Fruit fly (Drosophila melanogaster): ENCODE measurements around the gene CG15296.

CG15296 gene

DNA sequence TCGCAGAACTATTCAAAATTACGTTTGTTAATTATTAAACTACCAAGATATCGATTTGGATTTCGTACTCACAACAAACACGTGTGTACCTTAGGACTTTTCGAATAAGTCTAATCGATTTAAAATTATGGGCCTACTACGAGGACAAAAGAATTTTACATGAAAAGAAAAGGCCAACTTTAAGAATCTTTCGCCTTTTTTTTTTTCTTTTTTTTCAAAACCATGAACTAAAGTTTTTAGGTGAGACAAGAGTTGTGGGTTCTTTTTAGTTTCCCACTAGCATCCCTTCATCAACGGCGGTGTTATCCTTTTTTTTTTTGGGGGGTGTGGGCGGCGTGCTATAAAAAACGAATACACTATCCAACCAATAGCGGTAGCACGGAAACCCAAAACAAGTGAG lies at the start of gene CG15296:
CG15296 (minus strand) TSS at position 101 of the 400 bp plus-strand sequence.
- TF ChIP-seq gl (tag; optimal IDR thresholded peaks at IDR 0.05), result no peak
- no peak for TF ChIP-seq CG4496 (GFP tag; IDR thresholded peaks at IDR 0.05)
- no peak for TF ChIP-seq Pif1A (GFP tag; optimal IDR thresholded peaks at IDR 0.05)
- TF ChIP-seq CG13204 (GFP tag; optimal IDR thresholded peaks at IDR 0.05), result no peak
- TF ChIP-seq Snoo (tag; optimal IDR thresholded peaks at IDR 0.05), result no peak
- TF ChIP-seq CG8301 (tag; optimal IDR thresholded peaks at IDR 0.05), result no peak
- no peak for TF ChIP-seq CG10348 (GFP tag; IDR thresholded peaks at IDR 0.05)
- no peak for TF ChIP-seq CG12605 (GFP tag; IDR thresholded peaks at IDR 0.05)
- TF ChIP-seq D1 (tag; optimal IDR thresholded peaks at IDR 0.05), result no peak
- TF ChIP-seq CG32121 (GFP tag; IDR thresholded peaks at IDR 0.05), result no peak
- no peak for TF ChIP-seq CG15710 (tag; optimal IDR thresholded peaks at IDR 0.05)
- TF ChIP-seq CG8159 (tag; optimal IDR thresholded peaks at IDR 0.05), result no peak
- TF ChIP-seq CG17806 (tag; optimal IDR thresholded peaks at IDR 0.05), result no peak
- no peak for TF ChIP-seq CG9948 (tag; optimal IDR thresholded peaks at IDR 0.05)

DNA sequence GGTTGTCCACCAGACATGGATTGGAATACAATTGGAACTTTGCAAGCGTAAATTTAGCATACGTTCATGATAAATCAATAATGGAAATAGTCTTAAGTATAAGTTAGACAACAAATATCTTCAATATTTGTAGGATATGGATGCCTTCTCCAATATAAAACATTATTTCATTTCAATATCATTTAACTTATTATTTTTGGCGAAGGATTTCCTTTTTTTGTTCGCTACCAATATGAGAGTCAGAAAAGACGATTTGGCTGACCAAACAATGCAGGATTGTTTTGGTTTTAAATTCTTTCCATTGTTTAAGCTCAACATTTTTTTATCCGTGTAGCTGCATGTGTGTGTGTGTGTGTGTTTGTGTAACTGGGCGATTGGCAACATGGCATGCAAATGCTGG lies 48.8 kb upstream of the CG15296 start:
- peak; percentile 34 for TF ChIP-seq CG8159 (tag; optimal IDR thresholded peaks at IDR 0.05)
- TF ChIP-seq D1 (tag; optimal IDR thresholded peaks at IDR 0.05), result no peak
- peak; percentile 6 for TF ChIP-seq CG14655 (GFP tag; optimal IDR thresholded peaks at IDR 0.05)
- TF ChIP-seq CG8301 (tag; optimal IDR thresholded peaks at IDR 0.05), result peak; percentile 2
- no peak for TF ChIP-seq fd96Ca (GFP tag; IDR thresholded peaks at IDR 0.05)

DNA sequence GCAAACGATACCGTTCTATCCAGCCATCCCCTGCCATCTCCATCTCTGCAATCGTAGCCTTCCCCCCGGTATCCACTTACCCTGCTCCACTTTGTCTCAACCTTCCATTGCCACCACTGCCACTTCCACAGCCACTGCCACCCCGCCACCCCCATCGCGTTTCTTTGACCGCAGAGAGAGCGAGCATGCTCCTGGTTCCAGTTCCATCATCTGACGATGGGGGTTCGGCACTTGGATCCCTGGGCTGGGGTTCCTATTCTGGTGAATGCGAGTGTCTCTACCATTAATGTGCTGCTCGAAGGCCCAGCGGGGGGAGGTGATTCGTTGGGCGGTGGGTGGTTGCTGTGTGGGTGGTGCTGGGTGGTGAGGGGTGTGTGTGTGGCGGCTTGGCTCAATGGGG lies 47.2 kb upstream of the CG15296 start:
- peak; percentile 52 for TF ChIP-seq CG13204 (GFP tag; optimal IDR thresholded peaks at IDR 0.05)
- no peak for TF ChIP-seq CG4496 (GFP tag; IDR thresholded peaks at IDR 0.05)
- no peak for TF ChIP-seq CG17806 (tag; optimal IDR thresholded peaks at IDR 0.05)
- no peak for TF ChIP-seq CG10348 (GFP tag; IDR thresholded peaks at IDR 0.05)
- no peak for TF ChIP-seq CG34367 (tag; optimal IDR thresholded peaks at IDR 0.05)
- no peak for TF ChIP-seq CG8159 (tag; optimal IDR thresholded peaks at IDR 0.05)
- no peak for TF ChIP-seq EcR (GFP tag; optimal IDR thresholded peaks at IDR 0.05)

DNA sequence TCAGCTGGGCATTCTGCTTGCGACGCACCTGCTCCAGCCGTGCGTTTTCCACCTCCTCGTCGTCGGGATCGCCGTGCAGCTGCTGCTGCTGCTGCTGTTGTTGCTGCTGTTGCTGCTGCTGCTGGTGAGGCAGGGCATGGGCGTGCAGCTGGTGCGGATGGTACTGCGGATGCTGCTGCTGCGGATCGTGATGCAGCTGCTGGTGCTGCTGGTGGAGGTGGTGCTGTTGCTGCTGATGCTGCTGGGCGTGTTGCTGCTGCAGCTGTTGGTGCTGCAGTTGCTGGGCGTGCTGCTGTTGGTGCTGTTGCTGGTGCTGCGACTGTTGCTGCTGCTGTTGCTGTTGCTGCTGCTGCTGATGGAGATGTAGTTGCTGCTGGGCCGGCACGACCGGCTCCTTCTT lies 41.2 kb upstream of the CG15296 start:
- TF ChIP-seq CG17806 (tag; optimal IDR thresholded peaks at IDR 0.05) (no peak), CG8159 (tag; optimal IDR thresholded peaks at IDR 0.05) (no peak), CG15710 (tag; optimal IDR thresholded peaks at IDR 0.05) (no peak), D1 (tag; optimal IDR thresholded peaks at IDR 0.05) (no peak), CG34367 (tag; optimal IDR thresholded peaks at IDR 0.05) (no peak), Ets98B (GFP tag; IDR thresholded peaks at IDR 0.05) (no peak), CG9948 (tag; optimal IDR thresholded peaks at IDR 0.05) (no peak), CG4496 (GFP tag; IDR thresholded peaks at IDR 0.05) (no peak), CG13204 (GFP tag; optimal IDR thresholded peaks at IDR 0.05) (no peak), EcR (GFP tag; optimal IDR thresholded peaks at IDR 0.05) (no peak), rn (GFP tag; IDR thresholded peaks at IDR 0.05) (no peak), gl (tag; optimal IDR thresholded peaks at IDR 0.05) (no peak), CG10348 (GFP tag; IDR thresholded peaks at IDR 0.05) (no peak), CG8301 (tag; optimal IDR thresholded peaks at IDR 0.05) (no peak), CG14655 (GFP tag; optimal IDR thresholded peaks at IDR 0.05) (no peak)

DNA sequence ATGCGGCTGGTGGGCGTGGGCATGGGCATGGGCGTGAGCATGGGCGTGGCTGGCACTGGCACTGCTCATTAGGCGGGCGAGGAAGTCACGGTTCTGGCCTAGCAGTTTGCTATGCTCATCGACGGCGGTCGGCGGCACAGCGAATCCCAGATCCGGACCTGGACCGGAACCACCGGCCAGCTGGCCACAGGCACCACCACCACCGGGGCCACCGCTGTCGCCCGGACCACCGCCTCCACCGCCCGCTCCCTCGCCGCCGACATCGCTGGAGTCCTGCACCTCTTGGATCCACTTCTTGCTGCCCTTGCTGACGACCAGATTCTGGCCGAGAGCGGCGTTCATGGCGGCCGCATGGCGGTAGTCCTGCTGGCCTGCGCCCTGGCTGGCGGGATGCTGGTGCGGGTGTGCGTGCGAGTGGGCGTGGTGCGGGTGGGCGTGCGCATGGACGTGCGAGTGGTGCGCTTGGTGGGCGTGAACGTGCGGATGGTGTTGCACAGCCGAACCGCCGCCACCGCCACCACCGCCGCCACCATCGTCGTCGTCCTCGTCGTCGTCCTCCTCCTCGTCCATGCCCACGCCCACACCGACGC lies 40.6 kb upstream of the CG15296 start:
- TF ChIP-seq CG9948 (tag; optimal IDR thresholded peaks at IDR 0.05) (no peak), CG8159 (tag; optimal IDR thresholded peaks at IDR 0.05) (no peak), Pif1B (GFP tag; optimal IDR thresholded peaks at IDR 0.05) (no peak), CG32121 (GFP tag; IDR thresholded peaks at IDR 0.05) (no peak), CG4496 (GFP tag; IDR thresholded peaks at IDR 0.05) (no peak), CG14655 (GFP tag; optimal IDR thresholded peaks at IDR 0.05) (no peak), fd96Ca (GFP tag; IDR thresholded peaks at IDR 0.05) (no peak), Ets98B (GFP tag; IDR thresholded peaks at IDR 0.05) (no peak), CG10348 (GFP tag; IDR thresholded peaks at IDR 0.05) (no peak), CG13204 (GFP tag; optimal IDR thresholded peaks at IDR 0.05) (no peak), gl (tag; optimal IDR thresholded peaks at IDR 0.05) (no peak), CG8301 (tag; optimal IDR thresholded peaks at IDR 0.05) (no peak), CG17806 (tag; optimal IDR thresholded peaks at IDR 0.05) (no peak), D1 (tag; optimal IDR thresholded peaks at IDR 0.05) (no peak), CG15710 (tag; optimal IDR thresholded peaks at IDR 0.05) (no peak), EcR (GFP tag; optimal IDR thresholded peaks at IDR 0.05) (no peak), CG34367 (tag; optimal IDR thresholded peaks at IDR 0.05) (no peak)

DNA sequence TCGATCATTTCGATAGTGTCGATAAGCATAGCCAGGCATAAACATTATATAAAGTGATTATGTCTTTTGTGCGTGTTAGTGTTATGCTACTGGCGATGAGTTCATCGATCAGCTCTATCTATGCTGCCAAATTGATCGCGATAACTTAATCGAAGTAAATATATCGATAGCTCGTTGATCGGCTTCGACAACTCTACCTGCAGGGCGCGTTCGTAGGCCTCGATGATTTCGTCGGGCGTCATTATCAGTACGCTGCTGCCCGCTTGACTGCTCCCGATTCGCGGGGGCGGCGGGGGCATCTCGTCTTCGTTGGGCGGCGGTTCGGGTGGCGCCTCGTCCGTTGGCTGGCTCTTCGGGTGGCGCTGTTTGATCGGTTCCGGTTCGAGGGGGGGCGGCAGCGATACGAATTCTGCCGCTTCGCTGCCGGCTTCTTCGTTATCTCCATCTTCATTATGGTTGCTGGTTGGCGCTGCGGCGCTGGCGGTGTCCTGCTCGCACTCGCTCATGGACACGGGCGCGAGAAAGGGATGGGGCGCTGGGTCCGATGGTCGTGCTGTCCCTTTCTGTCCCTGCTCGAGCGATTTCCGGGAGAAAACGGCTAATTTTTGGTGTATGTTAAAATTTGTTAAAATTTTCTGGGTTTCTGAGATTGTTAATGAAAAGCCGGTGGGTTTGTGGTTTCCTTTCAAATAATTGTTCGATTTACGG lies 35.8 kb upstream of the CG15296 start, which contains the start of gene CG1628:
CG1628 (minus strand) TSS at position 658 of the 708 bp plus-strand sequence.
- TF ChIP-seq Pif1B (GFP tag; optimal IDR thresholded peaks at IDR 0.05), result no peak
- TF ChIP-seq Ets98B (GFP tag; IDR thresholded peaks at IDR 0.05), result peak; percentile 36; the same call in 1 of the 2 replicates
- TF ChIP-seq CG4496 (GFP tag; IDR thresholded peaks at IDR 0.05), result peak; percentile 76
- TF ChIP-seq CG15710 (tag; optimal IDR thresholded peaks at IDR 0.05), result no peak
- TF ChIP-seq fd96Ca (GFP tag; IDR thresholded peaks at IDR 0.05), result 0 out of 3 replicates have a peak, but pooled peaks have one; percentile 44
- TF ChIP-seq CG13204 (GFP tag; optimal IDR thresholded peaks at IDR 0.05), result peak; percentile 97
- no peak for TF ChIP-seq Snoo (tag; optimal IDR thresholded peaks at IDR 0.05)
- TF ChIP-seq CG12605 (GFP tag; IDR thresholded peaks at IDR 0.05), result 0 out of 2 replicates have a peak, but pooled peaks have one; percentile 21
- TF ChIP-seq CG14655 (GFP tag; optimal IDR thresholded peaks at IDR 0.05), result no peak

Measured in whole organism, pupa.